Fruit fly (Drosophila melanogaster): ENCODE measurements around the gene Yp2.
A peak's percentile ranks its signal among the peaks of the same experiment; 100 is the strongest.

Yp2 gene

DNA sequence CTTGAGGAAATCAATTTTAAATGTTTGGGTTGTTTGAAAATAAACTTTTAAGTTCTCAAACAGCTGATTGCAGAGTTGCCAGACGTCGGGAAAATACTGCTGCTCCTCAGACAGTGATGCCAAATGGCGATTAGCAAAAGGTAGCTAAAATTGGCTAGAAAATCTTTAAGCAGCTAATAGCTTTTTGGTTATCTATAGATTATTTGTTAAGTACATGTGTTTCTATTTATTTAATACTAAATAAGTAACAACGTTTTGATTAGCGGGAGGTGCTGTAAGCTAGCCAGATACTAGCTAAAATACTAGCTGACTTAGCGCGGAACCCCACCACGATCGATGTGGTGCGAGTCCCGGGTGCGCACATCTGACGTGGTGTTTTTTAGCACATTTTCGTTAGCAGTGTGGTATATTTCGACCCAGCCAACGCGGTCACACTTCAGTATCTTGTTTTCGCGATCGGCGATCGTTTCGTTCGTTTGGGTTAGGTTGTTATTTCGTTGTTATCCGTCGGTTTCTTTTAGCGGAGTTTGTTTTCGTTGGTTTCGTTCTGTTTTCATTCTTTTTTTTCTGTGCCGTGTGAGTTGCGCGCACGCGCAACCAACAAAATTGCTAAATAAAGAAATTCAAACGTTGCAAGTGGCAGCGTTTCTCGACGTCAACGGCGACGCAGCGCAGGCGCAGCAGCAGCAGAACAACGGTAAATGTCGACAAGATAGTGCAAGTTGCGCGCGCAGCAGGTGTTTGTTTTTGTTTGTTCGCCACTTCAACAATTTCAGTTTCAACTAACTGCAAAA lies 33.9 kb upstream of the Yp2 start, which contains the start of the genes Naxe and RhoU (continued):
- peak; percentile 68 for TF ChIP-seq Rfx (GFP tag; IDR thresholded peaks at IDR 0.05)

DNA sequence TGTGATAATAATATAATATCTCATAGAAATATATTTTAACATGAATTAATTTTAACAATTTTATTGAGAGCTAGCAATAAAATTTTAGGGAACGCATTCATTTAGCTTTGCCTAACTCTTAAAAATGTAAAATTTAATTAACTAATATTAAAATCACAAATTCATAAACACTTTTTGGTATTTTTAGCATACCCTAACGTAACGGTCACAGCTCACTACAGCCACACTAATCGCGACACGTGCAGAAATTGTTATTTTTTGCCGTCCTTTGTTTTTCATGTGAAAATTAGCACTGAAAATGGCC lies 30.5 kb upstream of the Yp2 start, which contains the start of gene CG2972:
TSS of gene CG2972 (plus strand) at position 205 of the 304 bp plus-strand sequence.
- TF ChIP-seq CG4617 (GFP tag; optimal IDR thresholded peaks at IDR 0.05; ENCODE audit: borderline replicate concordance) = peak; percentile 6
- no peak for TF ChIP-seq gem (tag; optimal IDR thresholded peaks at IDR 0.05)
- TF ChIP-seq pzg (GFP tag; optimal IDR thresholded peaks at IDR 0.05) = peak; percentile 11
- peak; percentile 37 for TF ChIP-seq gfzf (GFP tag; optimal IDR thresholded peaks at IDR 0.05)
- TF ChIP-seq CG8478 (optimal IDR thresholded peaks at IDR 0.05) = no peak

DNA sequence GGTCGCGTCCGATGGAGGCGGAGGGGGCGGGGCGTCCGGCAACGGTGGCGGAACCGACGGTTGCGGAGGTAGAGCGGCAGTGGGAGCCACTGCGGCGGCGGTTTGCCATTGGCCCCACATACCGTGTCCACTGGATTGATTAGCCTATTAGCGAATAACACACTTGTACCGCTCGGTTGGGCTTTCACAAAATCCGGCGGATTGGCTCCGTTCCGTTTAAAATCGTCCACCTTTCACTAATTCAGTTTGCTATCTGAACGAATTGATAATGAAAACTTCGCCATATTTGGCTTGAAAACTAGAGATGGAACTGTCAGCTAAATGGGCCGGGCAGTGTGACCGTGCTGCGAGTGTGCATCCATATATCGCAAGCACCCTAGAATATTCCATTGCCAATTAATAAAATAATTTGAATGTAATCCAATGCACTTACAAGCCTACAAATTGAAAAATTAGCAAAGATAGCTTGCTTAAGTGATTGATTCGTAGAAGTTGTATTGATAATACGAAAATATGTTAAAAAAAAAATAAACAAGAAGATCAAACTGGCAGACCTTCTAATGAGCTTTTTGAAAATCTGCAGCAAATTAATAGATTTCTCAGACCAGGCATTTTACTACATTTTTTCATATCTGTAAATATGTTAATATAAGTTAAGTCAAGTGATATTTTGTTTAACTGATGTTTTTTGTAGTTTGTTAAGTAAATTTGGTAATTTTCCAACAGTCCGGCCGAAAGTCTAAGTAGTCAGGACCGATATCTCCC lies 29.9 kb upstream of the Yp2 start, which contains the start of gene ZAP3:
TSS of gene ZAP3 (minus strand) at position 308 of the 765 bp plus-strand sequence.
- TF ChIP-seq mirr (GFP tag; optimal IDR thresholded peaks at IDR 0.05) (no peak), kay (GFP tag; optimal IDR thresholded peaks at IDR 0.05) (no peak), CG43689 (GFP tag; IDR thresholded peaks at IDR 0.05) (no peak), CG2116 (GFP tag; optimal IDR thresholded peaks at IDR 0.05) (no peak), CG9437 (GFP tag; optimal IDR thresholded peaks at IDR 0.05) (peak; percentile 37), nom (GFP tag; optimal IDR thresholded peaks at IDR 0.05) (peak; percentile 18), slbo (GFP tag; IDR thresholded peaks at IDR 0.05) (peak; percentile 13; the same call in 1 of the 2 replicates), Fer1 (GFP tag; optimal IDR thresholded peaks at IDR 0.05) (peak; percentile 16), CG9932 (GFP tag; IDR thresholded peaks at IDR 0.05) (0 out of 2 replicates have a peak, but pooled peaks have one; percentile 15), lilli (GFP tag; optimal IDR thresholded peaks at IDR 0.05) (no peak), dan (GFP tag; IDR thresholded peaks at IDR 0.05) (no peak), lmd (GFP tag; IDR thresholded peaks at IDR 0.05) (no peak), CG6791 (GFP tag; IDR thresholded peaks at IDR 0.05; ENCODE audit: partially characterized antibody) (peak; percentile 51; the same call in 1 of the 3 replicates), lab (GFP tag; optimal IDR thresholded peaks at IDR 0.05) (no peak), CG5953 (GFP tag; IDR thresholded peaks at IDR 0.05) (no peak), Dip3 (GFP tag; optimal IDR thresholded peaks at IDR 0.05) (no peak), luna (GFP tag; optimal IDR thresholded peaks at IDR 0.05) (no peak), CG3995 (GFP tag; optimal IDR thresholded peaks at IDR 0.05) (no peak), CG7963 (GFP tag; IDR thresholded peaks at IDR 0.05; ENCODE audit: partially characterized antibody) (peak; percentile 40; the same call in 1 of the 3 replicates), CG10147 (GFP tag; optimal IDR thresholded peaks at IDR 0.05) (no peak), Ssrp (tag; optimal IDR thresholded peaks at IDR 0.05) (no peak), Atf3 (GFP tag; optimal IDR thresholded peaks at IDR 0.05) (no peak), maf-S (GFP tag; optimal IDR thresholded peaks at IDR 0.05) (no peak), MBD-R2 (GFP tag; IDR thresholded peaks at IDR 0.05) (peak; percentile 35; the same call in 1 of the 2 replicates), vnd (GFP tag; IDR thresholded peaks at IDR 0.05; ENCODE audit: partially characterized antibody) (0 out of 3 replicates have a peak, but pooled peaks have one; percentile 34), CG12299 (tag; optimal IDR thresholded peaks at IDR 0.05) (no peak), NC2β (GFP tag; optimal IDR thresholded peaks at IDR 0.05) (no peak), unc-4 (GFP tag; IDR thresholded peaks at IDR 0.05; ENCODE audit: partially characterized antibody) (no peak; the same call in 1 of the 2 replicates), schlank (tag; optimal IDR thresholded peaks at IDR 0.05) (no peak), CG18476 (GFP tag; optimal IDR thresholded peaks at IDR 0.05) (no peak), CG5180 (GFP tag; optimal IDR thresholded peaks at IDR 0.05) (no peak), sr (GFP tag; IDR thresholded peaks at IDR 0.05) (no peak), CG32532 (GFP tag; IDR thresholded peaks at IDR 0.05) (0 out of 2 replicates have a peak, but pooled peaks have one; percentile 27), CG9609 (GFP tag; optimal IDR thresholded peaks at IDR 0.05) (no peak), Doc2 (GFP tag; IDR thresholded peaks at IDR 0.05) (no peak), CG7839 (tag; optimal IDR thresholded peaks at IDR 0.05) (no peak), jumu (GFP tag; optimal IDR thresholded peaks at IDR 0.05) (no peak), CG14860 (GFP tag; IDR thresholded peaks at IDR 0.05; ENCODE audit: partially characterized antibody) (0 out of 3 replicates have a peak, but pooled peaks have one; percentile 30)
